Worm (Caenorhabditis elegans) whole organism, late embryonic: ENCODE measurements around the gene cpg-20.

Experiments used
- F13H6.1 ChIP-seq: sonication (generic microtip); optimal IDR thresholded peaks from 2 replicates; lab custom pipeline; 2016; ENCODE audit warnings: missing genetic modification characterization, missing compliant biosample characterization
- K09A11.1 ChIP-seq: sonication (generic microtip); optimal IDR thresholded peaks from 2 replicates; lab custom pipeline; 2017; ENCODE audit warnings: antibody characterized with exemption, mild to moderate bottlenecking, missing genetic modification characterization, missing compliant biosample characterization; ENCODE audit not compliant: insufficient read depth
- Y22D7AL.16 ChIP-seq: sonication (generic microtip); optimal IDR thresholded peaks from 2 replicates; lab custom pipeline; 2016; ENCODE audit warnings: missing genetic modification characterization, missing compliant biosample characterization
- dve-1 ChIP-seq: sonication (generic microtip); optimal IDR thresholded peaks from 2 replicates; lab custom pipeline; 2017; ENCODE audit warnings: antibody characterized with exemption, mild to moderate bottlenecking, missing genetic modification characterization, missing compliant biosample characterization
- npax-4 ChIP-seq: sonication (generic microtip); optimal IDR thresholded peaks from 2 replicates; lab custom pipeline; 2016; ENCODE audit warnings: missing genetic modification characterization, missing compliant biosample characterization
- pha-2 ChIP-seq: sonication (generic microtip); optimal IDR thresholded peaks from 2 replicates; lab custom pipeline; 2017; ENCODE audit warnings: mild to moderate bottlenecking, missing genetic modification characterization, missing compliant biosample characterization
- pha-4 ChIP-seq: fragments of 150-350 bp; optimal IDR thresholded peaks from 2 replicates; lab custom pipeline; 2018; ENCODE audit warnings: missing biosample characterization, missing genetic modification reagents, missing genetic modification characterization
- syd-9 ChIP-seq: sonication (generic microtip); optimal IDR thresholded peaks from 2 replicates; lab custom pipeline; 2016; ENCODE audit warnings: mild to moderate bottlenecking, missing genetic modification characterization, moderate library complexity, missing compliant biosample characterization
- unc-86 ChIP-seq: sonication (generic microtip); optimal IDR thresholded peaks from 2 replicates; lab custom pipeline; 2016; ENCODE audit warnings: missing genetic modification characterization, missing compliant biosample characterization

DNA sequence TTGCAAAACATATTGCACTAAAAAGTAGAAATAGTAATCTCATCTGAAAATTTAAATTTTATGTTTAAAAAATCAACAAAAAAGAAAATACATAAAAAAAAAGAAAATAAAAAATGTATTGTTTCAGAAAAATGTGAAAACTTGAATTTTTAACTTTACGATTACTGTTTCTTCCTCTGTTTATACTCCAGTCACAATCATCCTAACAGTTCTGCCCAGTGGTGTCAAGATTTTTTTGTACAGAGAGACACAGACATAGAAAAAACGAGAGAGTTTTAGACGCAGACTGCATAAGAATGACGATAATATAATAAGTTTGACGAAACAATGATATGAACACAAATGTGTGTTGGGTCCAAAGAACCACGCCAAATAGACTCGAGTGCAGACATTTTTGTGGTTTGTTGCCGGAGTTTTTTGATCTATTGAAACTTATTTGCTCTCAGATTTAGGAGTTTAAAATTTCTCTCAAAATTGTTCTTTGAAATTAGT lies 7.6 kb upstream of the cpg-20 start, which contains the start of gene ugt-20:
- TF ChIP-seq syd-9 (no peak), Y22D7AL.16 (tag; lab: Kevin White, UChicago) (no peak), pha-4 (tag; lab: Kevin White, UChicago) (no peak), K09A11.1 (no peak), pha-2 (tag; lab: Kevin White, UChicago) (no peak), F13H6.1 (no peak), npax-4 (tag; lab: Kevin White, UChicago) (no peak), unc-86 (tag; lab: Kevin White, UChicago) (no peak), dve-1 (tag; lab: Kevin White, UChicago) (no peak)
